Worm (Caenorhabditis elegans) whole organism, L4 larva: ENCODE data around the gene C26F1.1.

Experiments used
- lsy-2 ChIP-seq, 2 experiments: fragments of 150-350 bp in 1 of 2; sonication (generic microtip) in 1 of 2; optimal IDR thresholded peaks; 2 replicates each; lab custom pipeline; 2014 to 2017; ENCODE audit warnings: missing biosample characterization in 2 of 2, missing genetic modification characterization in 2 of 2
- tra-1 ChIP-seq: fragments of 200-800 bp; sonication (Bioruptor generic); IDR thresholded peaks from 2 replicates; pipeline ENCODE4 v1.3.6; 2022; ENCODE audit warnings: missing genetic modification reagents, missing genetic modification characterization, missing compliant biosample characterization
- unc-62 ChIP-seq, 3 experiments: fragments of 150-350 bp in 1 of 3; sonication (generic microtip); optimal IDR thresholded peaks in 2 of 3; peaks in 1 of 3; 1 replicate in 1 of 3; 2 replicates in 2 of 3; lab custom pipeline; 2014 to 2017; ENCODE audit warnings: missing biosample characterization in 3 of 3, missing genetic modification characterization in 3 of 3, missing genetic modification reagents in 3 of 3, missing genotype in 1 of 3

DNA sequence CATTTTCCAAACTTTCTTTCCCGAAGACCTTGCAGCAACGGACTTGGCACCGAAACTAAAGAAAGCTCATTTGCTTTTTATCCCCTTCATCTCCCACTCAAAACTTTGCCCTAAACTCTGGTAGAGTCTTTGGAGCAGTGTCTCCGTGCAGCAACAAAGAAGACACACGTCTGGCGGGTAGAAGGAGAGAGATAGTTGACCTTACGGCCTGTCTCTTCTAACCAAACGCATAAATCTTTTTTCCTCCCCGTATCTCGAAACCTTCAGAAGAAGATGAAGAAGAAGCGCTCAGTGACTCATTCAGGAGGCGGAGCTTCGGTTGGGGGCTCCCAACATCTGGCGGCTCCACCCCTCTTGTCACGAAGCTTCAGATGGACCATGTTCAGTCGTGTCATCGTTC, 41.1 kb downstream of the C26F1.1 start:
- TF ChIP-seq unc-62 (GFP tag; optimal IDR thresholded peaks at IDR 0.05 in 1 of 2; lab: Kevin White, UChicago): no peak
- TF ChIP-seq unc-62 (tag; optimal IDR thresholded peaks at IDR 0.05; lab: Kevin White, UChicago): no peak
- TF ChIP-seq tra-1: no peak
- no peak for TF ChIP-seq lsy-2 (tag; optimal IDR thresholded peaks at IDR 0.05; lab: Kevin White, UChicago)
